Fruit fly (Drosophila melanogaster): ENCODE results near the gene CG45075.

Gene CG45075

DNA sequence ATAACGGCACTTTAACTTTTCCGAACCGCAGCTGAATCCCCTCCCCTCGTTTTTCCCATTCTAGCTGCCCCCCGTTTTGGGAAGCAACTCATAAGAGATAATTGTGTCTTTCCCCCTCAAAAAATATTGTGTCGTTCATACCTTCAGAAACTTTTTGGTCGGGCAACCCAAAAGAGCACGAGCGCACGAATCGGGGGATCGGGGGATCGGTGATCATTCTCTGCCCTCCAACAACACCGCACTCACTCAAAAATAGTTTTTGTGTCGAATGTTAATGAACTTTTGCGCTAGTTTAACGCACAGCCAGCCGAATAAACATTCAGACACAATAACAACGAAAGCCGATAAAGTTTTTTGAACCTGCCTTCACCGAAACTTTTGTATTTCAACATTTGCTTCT, 847 bp upstream of the CG45075 start (continued):
- TF ChIP-seq CG8478 (optimal IDR thresholded peaks at IDR 0.05), result no peak
- TF ChIP-seq CG14710 (tag; optimal IDR thresholded peaks at IDR 0.05), result no peak
- TF ChIP-seq scrt (GFP tag; optimal IDR thresholded peaks at IDR 0.05), result no peak
- TF ChIP-seq CG17359 (tag; optimal IDR thresholded peaks at IDR 0.05), result no peak
- no peak for TF ChIP-seq Neu2 (GFP tag; optimal IDR thresholded peaks at IDR 0.05; ENCODE audit: borderline replicate concordance)
- TF ChIP-seq CG9932 (GFP tag; IDR thresholded peaks at IDR 0.05), result no peak
- TF ChIP-seq Hr39 (optimal IDR thresholded peaks at IDR 0.05), result no peak
- no peak for TF ChIP-seq CG6654 (GFP tag; optimal IDR thresholded peaks at IDR 0.05)
- no peak for TF ChIP-seq crc (GFP tag; optimal IDR thresholded peaks at IDR 0.05)
- TF ChIP-seq Bdp1 (GFP tag; optimal IDR thresholded peaks at IDR 0.05), result no peak
- no peak for TF ChIP-seq Taf1 (GFP tag; IDR thresholded peaks at IDR 0.05)
- TF ChIP-seq CG11504 (tag; optimal IDR thresholded peaks at IDR 0.05), result no peak
- TF ChIP-seq CG7963 (GFP tag; IDR thresholded peaks at IDR 0.05; ENCODE audit: partially characterized antibody), result no peak
- no peak for TF ChIP-seq CG1024 (GFP tag; IDR thresholded peaks at IDR 0.05)
- no peak for TF ChIP-seq jing (GFP tag; optimal IDR thresholded peaks at IDR 0.05)
- no peak for TF ChIP-seq HLH3B (GFP tag; IDR thresholded peaks at IDR 0.05)
- TF ChIP-seq CG4360 (GFP tag; IDR thresholded peaks at IDR 0.05), result no peak
- TF ChIP-seq nerfin-2 (GFP tag; IDR thresholded peaks at IDR 0.05; ENCODE audit: partially characterized antibody), result 0 out of 2 replicates have a peak, but pooled peaks have one; percentile 8
- TF ChIP-seq dati (GFP tag; IDR thresholded peaks at IDR 0.05), result no peak
- no peak for TF ChIP-seq tio (GFP tag; optimal IDR thresholded peaks at IDR 0.05)
- TF ChIP-seq grn (GFP tag; optimal IDR thresholded peaks at IDR 0.05), result no peak
- TF ChIP-seq CG3065 (GFP tag; optimal IDR thresholded peaks at IDR 0.05), result no peak
- peak; percentile 67 for TF ChIP-seq Med (GFP tag)
- TF ChIP-seq Ravus (GFP tag; IDR thresholded peaks at IDR 0.05), result no peak
- no peak for TF ChIP-seq CG3726 (GFP tag; IDR thresholded peaks at IDR 0.05)
- TF ChIP-seq CG17802 (tag; optimal IDR thresholded peaks at IDR 0.05), result no peak
- no peak for TF ChIP-seq CG8281 (tag; optimal IDR thresholded peaks at IDR 0.05)
- no peak for TF ChIP-seq CG1529 (GFP tag; optimal IDR thresholded peaks at IDR 0.05)
- no peak for TF ChIP-seq Lim3 (GFP tag; IDR thresholded peaks at IDR 0.05)
- TF ChIP-seq CG1603 (tag; optimal IDR thresholded peaks at IDR 0.05), result no peak
- TF ChIP-seq oc (tag; optimal IDR thresholded peaks at IDR 0.05), result no peak
- TF ChIP-seq lmd (GFP tag; IDR thresholded peaks at IDR 0.05), result no peak
- no peak for TF ChIP-seq lbe (GFP tag; optimal IDR thresholded peaks at IDR 0.05)
- TF ChIP-seq Xbp1 (GFP tag; optimal IDR thresholded peaks at IDR 0.05), result no peak
- no peak for TF ChIP-seq CG1233 (GFP tag; optimal IDR thresholded peaks at IDR 0.05)
- no peak for TF ChIP-seq CG10147 (GFP tag; optimal IDR thresholded peaks at IDR 0.05)
- TF ChIP-seq CG6765 (GFP tag; optimal IDR thresholded peaks at IDR 0.05), result no peak
- TF ChIP-seq hbn (GFP tag; IDR thresholded peaks at IDR 0.05; ENCODE audit: partially characterized antibody), result no peak
- no peak for TF ChIP-seq CG14965 (GFP tag; optimal IDR thresholded peaks at IDR 0.05; ENCODE audit: borderline replicate concordance)
- TF ChIP-seq B-H1 (GFP tag; IDR thresholded peaks at IDR 0.05), result no peak
- no peak for TF ChIP-seq D (optimal IDR thresholded peaks at IDR 0.05)
- TF ChIP-seq D (GFP tag; optimal IDR thresholded peaks at IDR 0.05), result no peak
- TF ChIP-seq CG10366 (GFP tag; IDR thresholded peaks at IDR 0.05), result no peak
- no peak for TF ChIP-seq CG11456 (GFP tag; IDR thresholded peaks at IDR 0.05)
- TF ChIP-seq corto (GFP tag; optimal IDR thresholded peaks at IDR 0.05), result no peak
- no peak for TF ChIP-seq CG10565 (GFP tag; optimal IDR thresholded peaks at IDR 0.05)
- peak; percentile 59; the same call in 1 of the 2 replicates for TF ChIP-seq Adf1 (GFP tag; IDR thresholded peaks at IDR 0.05)
- no peak for TF ChIP-seq Scr (GFP tag; IDR thresholded peaks at IDR 0.05; ENCODE audit: partially characterized antibody)
- no peak for TF ChIP-seq sob (GFP tag; IDR thresholded peaks at IDR 0.05)
- no peak for TF ChIP-seq CG17328 (GFP tag; IDR thresholded peaks at IDR 0.05)
- TF ChIP-seq CG6791 (GFP tag; IDR thresholded peaks at IDR 0.05; ENCODE audit: partially characterized antibody), result no peak
- no peak for TF ChIP-seq CG4617 (GFP tag; optimal IDR thresholded peaks at IDR 0.05; ENCODE audit: borderline replicate concordance)
- no peak for TF ChIP-seq CG12391 (tag; optimal IDR thresholded peaks at IDR 0.05)

Measured in whole organism, embryonic.